Worm (Caenorhabditis elegans) whole organism, L1 larva: Measurements from ENCODE around the gene agmo-1.
A peak's percentile ranks its signal among the peaks of the same experiment; 100 is the strongest.

Source experiments
- alr-1 ChIP-seq: fragments of 200-800 bp; sonication (Bioruptor generic); optimal IDR thresholded peaks from 2 replicates; lab custom pipeline; 2018; ENCODE audit warnings: borderline replicate concordance, mild to moderate bottlenecking, missing genetic modification characterization, missing compliant biosample characterization
- blmp-1 ChIP-seq: fragments of 150-350 bp; optimal IDR thresholded peaks from 2 replicates; lab custom pipeline; 2014; ENCODE audit warnings: missing biosample characterization, missing genetic modification characterization
- ceh-63 ChIP-seq: fragments of 200-800 bp; sonication (Bioruptor generic); optimal IDR thresholded peaks from 2 replicates; lab custom pipeline; 2018; ENCODE audit warnings: mild to moderate bottlenecking, missing genetic modification characterization, missing compliant biosample characterization
- ceh-8 ChIP-seq: fragments of 200-800 bp; sonication (Bioruptor generic); optimal IDR thresholded peaks from 2 replicates; lab custom pipeline; 2018; ENCODE audit warnings: mild to moderate bottlenecking, missing genetic modification characterization, moderate library complexity, missing compliant biosample characterization
- ceh-88 ChIP-seq: fragments of 200-800 bp; sonication (Bioruptor generic); IDR thresholded peaks from 2 replicates; pipeline ENCODE4 v1.3.6; 2022; ENCODE audit warnings: missing genetic modification characterization, missing compliant biosample characterization
- dpl-1 ChIP-seq, 3 experiments: fragments of 150-350 bp in 2 of 3; sonication (generic microtip) in 1 of 3; optimal IDR thresholded peaks; 2 replicates each; lab custom pipeline; 2014 to 2017; ENCODE audit warnings: missing biosample characterization in 3 of 3, missing genetic modification characterization in 3 of 3, missing genetic modification reagents in 3 of 3
- efl-1 ChIP-seq, 4 experiments: fragments of 150-350 bp; optimal IDR thresholded peaks in 3 of 4; peaks in 1 of 4; 1 replicate in 1 of 4; 2 replicates in 3 of 4; lab custom pipeline; 2014; ENCODE audit warnings: missing biosample characterization in 2 of 4, missing genetic modification characterization in 2 of 4, missing genetic modification reagents in 2 of 4
- elt-2 ChIP-seq: sonication (generic microtip); optimal IDR thresholded peaks from 2 replicates; lab custom pipeline; 2016; ENCODE audit warnings: missing genetic modification characterization, mild to moderate bottlenecking, inconsistent platforms, missing compliant biosample characterization, missing genetic modification reagents
- elt-3 ChIP-seq, 6 experiments: fragments of 150-350 bp in 1 of 6; sonication (generic microtip); optimal IDR thresholded peaks; 2 replicates each; lab custom pipeline; 2017 to 2018; ENCODE audit warnings: missing biosample characterization in 6 of 6, missing genetic modification characterization in 6 of 6, inconsistent platforms in 1 of 6
- isw-1 ChIP-seq: fragments of 200-800 bp; sonication (Bioruptor generic); IDR thresholded peaks from 2 replicates; pipeline ENCODE4 v1.3.6; 2022; ENCODE audit warnings: missing genetic modification characterization, missing compliant biosample characterization
- lin-13 ChIP-seq: fragments of 150-350 bp; optimal IDR thresholded peaks from 2 replicates; lab custom pipeline; 2014; ENCODE audit warnings: missing biosample characterization, missing genetic modification reagents, missing genetic modification characterization
- lin-14 ChIP-seq: fragments of 200-800 bp; sonication (Bioruptor generic); optimal IDR thresholded peaks from 2 replicates; lab custom pipeline; 2018; ENCODE audit warnings: mild to moderate bottlenecking, missing genetic modification characterization, moderate library complexity, missing compliant biosample characterization
- lin-35 ChIP-seq, 2 experiments: fragments of 150-350 bp; optimal IDR thresholded peaks; 2 replicates each; lab custom pipeline; 2014; ENCODE audit warnings: missing biosample characterization in 2 of 2, missing genetic modification characterization in 2 of 2, missing genetic modification reagents in 2 of 2
- lsy-2 ChIP-seq, 2 experiments: fragments of 150-350 bp; optimal IDR thresholded peaks; 2 replicates each; lab custom pipeline; 2014; ENCODE audit warnings: missing biosample characterization in 2 of 2, missing genetic modification characterization in 2 of 2
- mdl-1 ChIP-seq, 2 experiments: fragments of 150-350 bp; optimal IDR thresholded peaks; 2 replicates each; lab custom pipeline; 2014 to 2017; ENCODE audit warnings: missing biosample characterization in 2 of 2, missing genetic modification characterization in 2 of 2, inconsistent platforms in 1 of 2
- mef-2 ChIP-seq: fragments of 150-350 bp; optimal IDR thresholded peaks from 2 replicates; lab custom pipeline; 2014; ENCODE audit warnings: missing biosample characterization, missing genetic modification characterization
- mep-1 ChIP-seq: fragments of 150-350 bp; optimal IDR thresholded peaks from 2 replicates; lab custom pipeline; 2014; ENCODE audit warnings: missing biosample characterization, missing genetic modification characterization
- nhr-19 ChIP-seq: fragments of 200-800 bp; sonication (Bioruptor generic); conservative IDR thresholded peaks from 2 replicates; pipeline ENCODE4 v1.3.6; 2022; ENCODE audit warnings: missing genetic modification characterization, missing compliant biosample characterization
- nhr-20 ChIP-seq: sonication (generic microtip); optimal IDR thresholded peaks from 2 replicates; lab custom pipeline; 2016; ENCODE audit warnings: mild to moderate bottlenecking, missing genetic modification characterization, missing compliant biosample characterization
- nhr-237 ChIP-seq: fragments of 150-350 bp; optimal IDR thresholded peaks from 2 replicates; lab custom pipeline; 2014; ENCODE audit warnings: missing biosample characterization, missing genetic modification characterization
- nhr-47 ChIP-seq: sonication (generic microtip); optimal IDR thresholded peaks from 2 replicates; lab custom pipeline; 2016; ENCODE audit warnings: mild to moderate bottlenecking, missing genetic modification characterization, moderate library complexity, missing compliant biosample characterization
- nhr-71 ChIP-seq: sonication (generic microtip); optimal IDR thresholded peaks from 2 replicates; lab custom pipeline; 2016; ENCODE audit warnings: mild to moderate bottlenecking, missing genetic modification characterization, moderate library complexity, missing compliant biosample characterization
- nhr-76 ChIP-seq: sonication (generic microtip); optimal IDR thresholded peaks from 2 replicates; lab custom pipeline; 2017; ENCODE audit warnings: missing biosample characterization, missing genetic modification characterization
- nhr-85 ChIP-seq: sonication (generic microtip); peaks from one replicate; lab custom pipeline; 2016; ENCODE audit warnings: missing genetic modification characterization, inconsistent platforms, missing compliant biosample characterization
- pag-3 ChIP-seq: sonication (generic microtip); optimal IDR thresholded peaks from 2 replicates; lab custom pipeline; 2017; ENCODE audit warnings: missing genetic modification characterization, mild to moderate bottlenecking, missing compliant biosample characterization, antibody characterized with exemption, borderline replicate concordance; ENCODE audit not compliant: insufficient read depth
- pax-3 ChIP-seq: fragments of 200-800 bp; sonication (Bioruptor generic); optimal IDR thresholded peaks from 2 replicates; lab custom pipeline; 2018; ENCODE audit warnings: mild to moderate bottlenecking, missing genetic modification characterization, moderate library complexity, missing compliant biosample characterization
- snpc-4 ChIP-seq: fragments of 150-350 bp; optimal IDR thresholded peaks from 2 replicates; lab custom pipeline; 2014; ENCODE audit warnings: missing biosample characterization, missing genetic modification characterization
- snu-23 ChIP-seq: sonication (generic microtip); optimal IDR thresholded peaks from 2 replicates; lab custom pipeline; 2016; ENCODE audit warnings: missing genetic modification characterization, missing compliant biosample characterization
- swsn-7 ChIP-seq: sonication (generic microtip); optimal IDR thresholded peaks from 2 replicates; lab custom pipeline; 2016; ENCODE audit warnings: missing genetic modification characterization, missing compliant biosample characterization
- unc-130 ChIP-seq: fragments of 150-350 bp; optimal IDR thresholded peaks from 2 replicates; lab custom pipeline; 2017; ENCODE audit warnings: missing biosample characterization, missing genetic modification characterization, inconsistent platforms
- unc-62 ChIP-seq: fragments of 150-350 bp; optimal IDR thresholded peaks from 2 replicates; lab custom pipeline; 2014; ENCODE audit warnings: missing biosample characterization, missing genetic modification reagents, missing genetic modification characterization
- unc-86 ChIP-seq: sonication (generic microtip); optimal IDR thresholded peaks from 2 replicates; lab custom pipeline; 2016; ENCODE audit warnings: missing genetic modification characterization, missing compliant biosample characterization
- vab-15 ChIP-seq: sonication (generic microtip); optimal IDR thresholded peaks from 2 replicates; lab custom pipeline; 2017; ENCODE audit warnings: missing genotype, mild to moderate bottlenecking, missing genetic modification characterization, missing compliant biosample characterization
- xbp-1 ChIP-seq: sonication (generic microtip); optimal IDR thresholded peaks from 2 replicates; lab custom pipeline; 2016; ENCODE audit warnings: missing genetic modification characterization, missing compliant biosample characterization
- zip-4 ChIP-seq: fragments of 200-800 bp; sonication (Bioruptor generic); optimal IDR thresholded peaks from 2 replicates; lab custom pipeline; 2018; ENCODE audit warnings: mild to moderate bottlenecking, missing genetic modification characterization, moderate library complexity, missing compliant biosample characterization

Gene agmo-1

DNA sequence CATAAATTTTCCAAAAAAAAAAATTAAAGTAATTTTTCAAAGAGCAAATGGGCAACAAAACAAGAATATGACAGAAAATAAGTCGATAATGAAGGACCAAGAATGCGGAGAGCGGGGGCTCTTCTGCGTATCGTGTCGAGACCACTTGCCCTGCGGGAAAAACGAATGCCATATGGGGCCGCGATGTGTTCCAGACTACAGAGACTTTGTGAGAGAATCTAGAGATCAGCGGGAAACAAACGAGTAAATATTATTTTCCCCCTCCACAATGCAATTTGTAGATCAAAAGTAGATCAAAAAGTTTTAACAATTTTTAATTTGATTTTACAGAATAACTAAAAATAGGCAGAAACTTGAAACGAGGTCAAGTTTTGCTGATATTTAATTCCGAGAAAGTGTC is 41.8 kb upstream of the agmo-1 start:
- TF ChIP-seq efl-1 (optimal IDR thresholded peaks at IDR 0.05; lab: Kevin White, UChicago): no peak
- TF ChIP-seq efl-1 (GFP tag; optimal IDR thresholded peaks at IDR 0.05 in 1 of 2; lab: Kevin White, UChicago): peak in 1 of 2 experiments; percentile 38
- TF ChIP-seq xbp-1 (tag; lab: Kevin White, UChicago): no peak

DNA sequence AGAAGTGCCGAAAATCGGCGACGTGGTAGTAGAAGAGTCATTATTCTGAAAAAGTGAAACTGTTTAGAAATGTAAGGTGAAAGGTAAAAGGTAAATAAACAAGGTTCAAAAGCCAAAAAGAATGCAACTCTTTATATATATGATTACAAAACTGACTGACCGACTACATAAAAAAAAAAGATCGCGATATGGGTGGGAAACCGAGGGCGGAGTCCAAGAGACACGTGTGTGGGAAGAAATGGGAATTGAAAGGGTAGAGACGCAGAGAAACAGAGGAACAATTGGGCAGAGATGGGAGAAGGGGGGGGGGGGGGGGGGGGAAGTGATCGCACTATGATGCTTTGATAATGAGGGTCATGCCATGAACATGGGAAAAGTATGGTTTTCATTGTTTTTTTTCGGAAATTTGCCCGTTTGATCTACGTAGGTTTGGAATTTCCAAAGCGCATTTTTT is 40.6 kb upstream of the agmo-1 start, which contains the start of gene Y37D8A.4:
Gene Y37D8A.4 (minus strand): TSS at position 51 of the 454 bp plus-strand sequence.
- TF ChIP-seq elt-2 (tag; lab: Kevin White, UChicago) (peak; percentile 22), mdl-1 (tag; optimal IDR thresholded peaks at IDR 0.05; lab: Kevin White, UChicago) (peak in 1 of 2 experiments; percentile 81), pax-3 (peak; percentile 31), blmp-1 (tag; lab: Kevin White, UChicago) (peak; percentile 58), nhr-19 (GFP tag; lab: Robert Waterston, UW) (peak; percentile 50), lin-14 (GFP tag; lab: Kevin White, UChicago) (peak; percentile 85), snu-23 (peak; percentile 14), vab-15 (peak; percentile 13), lin-35 (GFP tag; optimal IDR thresholded peaks at IDR 0.05; lab: Kevin White, UChicago) (peak in 1 of 2 experiments; percentile 49), alr-1 (tag; lab: Kevin White, UChicago) (no peak), nhr-85 (tag; lab: Kevin White, UChicago) (peak; percentile 90), lsy-2 (tag; optimal IDR thresholded peaks at IDR 0.05; lab: Kevin White, UChicago) (peak; percentile 12 to 13), lin-13 (GFP tag; lab: Kevin White, UChicago) (peak; percentile 4), unc-130 (tag; lab: Kevin White, UChicago) (peak; percentile 28), mef-2 (no peak), elt-3 (tag; optimal IDR thresholded peaks at IDR 0.05; lab: Kevin White, UChicago) (peak in 1 of 6 experiments; percentile 41), zip-4 (GFP tag; lab: Kevin White, UChicago) (no peak), swsn-7 (tag; lab: Kevin White, UChicago) (no peak), nhr-71 (peak; percentile 38), isw-1 (GFP tag; lab: Robert Waterston, UW) (no peak), nhr-20 (tag; lab: Kevin White, UChicago) (peak; percentile 21), unc-86 (tag; lab: Kevin White, UChicago) (no peak)

DNA sequence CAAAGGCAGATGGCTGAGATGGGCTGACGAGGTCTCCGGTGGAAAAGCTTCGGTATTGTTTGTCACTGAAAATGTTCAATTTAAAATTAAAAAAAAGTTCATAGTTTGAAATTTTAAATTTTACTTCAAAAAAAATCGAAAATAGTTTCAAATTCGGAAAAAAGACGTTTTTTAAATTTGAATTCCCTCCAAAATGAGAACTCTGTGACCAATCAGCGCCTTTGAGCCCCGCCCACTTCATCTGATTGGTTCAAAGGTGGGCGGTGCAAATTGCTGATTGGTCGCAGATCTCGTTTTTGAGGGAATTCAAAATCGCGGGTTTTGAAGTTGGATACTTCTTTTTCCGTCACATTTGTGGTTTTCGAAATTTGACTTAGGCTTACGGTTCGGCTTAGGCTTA is 39.9 kb upstream of the agmo-1 start:
- no peak for TF ChIP-seq nhr-237 (tag; lab: Kevin White, UChicago)
- TF ChIP-seq nhr-76 (tag; lab: Kevin White, UChicago): no peak
- no peak for TF ChIP-seq unc-86 (tag; lab: Kevin White, UChicago)
- TF ChIP-seq efl-1 (optimal IDR thresholded peaks at IDR 0.05; lab: Kevin White, UChicago): no peak
- peak; percentile 55 to 93 for TF ChIP-seq efl-1 (GFP tag; optimal IDR thresholded peaks at IDR 0.05 in 1 of 2; lab: Kevin White, UChicago)
- peak in 1 of 3 experiments; percentile 16 for TF ChIP-seq dpl-1 (GFP tag; optimal IDR thresholded peaks at IDR 0.05; lab: Kevin White, UChicago)
- no peak for TF ChIP-seq unc-62 (GFP tag; lab: Kevin White, UChicago)
- TF ChIP-seq mep-1: no peak
- no peak for TF ChIP-seq nhr-71
- no peak for TF ChIP-seq snpc-4 (tag; lab: Kevin White, UChicago)
- no peak for TF ChIP-seq swsn-7 (tag; lab: Kevin White, UChicago)
- no peak for TF ChIP-seq ceh-88 (GFP tag; lab: Robert Waterston, UW)
- TF ChIP-seq pag-3 (tag; lab: Kevin White, UChicago): no peak
- TF ChIP-seq ceh-8 (GFP tag; lab: Kevin White, UChicago): no peak
- TF ChIP-seq ceh-63 (GFP tag; lab: Kevin White, UChicago): no peak
- TF ChIP-seq nhr-47 (tag; lab: Kevin White, UChicago): no peak
- TF ChIP-seq, all 84 proteins: peak for 2
